Fruit fly (Drosophila melanogaster): ENCODE results near the gene CG10553.

Gene CG10553

dm6 chr3R:25281165-25281564 lies 36.7 kb downstream of the CG10553 start, which contains the start of gene CG11892 (continued):
- TF ChIP-seq Sox102F (GFP tag; optimal IDR thresholded peaks at IDR 0.05): peak; percentile 37
- TF ChIP-seq lbe (GFP tag; optimal IDR thresholded peaks at IDR 0.05): no peak
- no peak for TF ChIP-seq shn (GFP tag; optimal IDR thresholded peaks at IDR 0.05)
- TF ChIP-seq CG10979 (tag; optimal IDR thresholded peaks at IDR 0.05): no peak
- no peak for TF ChIP-seq CG6654 (GFP tag; optimal IDR thresholded peaks at IDR 0.05)
- TF ChIP-seq yki (optimal IDR thresholded peaks at IDR 0.05): no peak
- no peak for TF ChIP-seq btn (GFP tag; optimal IDR thresholded peaks at IDR 0.05)
- TF ChIP-seq Sox100B (GFP tag; optimal IDR thresholded peaks at IDR 0.05): peak; percentile 17
- no peak for TF ChIP-seq CG14965 (GFP tag; optimal IDR thresholded peaks at IDR 0.05; ENCODE audit: borderline replicate concordance)
- TF ChIP-seq CG6683 (GFP tag; optimal IDR thresholded peaks at IDR 0.05): no peak
- peak; percentile 52 for TF ChIP-seq CG9817 (tag; optimal IDR thresholded peaks at IDR 0.05)
- TF ChIP-seq CG1602 (GFP tag; optimal IDR thresholded peaks at IDR 0.05): no peak
- TF ChIP-seq Poxn (GFP tag; IDR thresholded peaks at IDR 0.05): no peak
- no peak for TF ChIP-seq Doc3 (GFP tag; IDR thresholded peaks at IDR 0.05; ENCODE audit: partially characterized antibody)
- no peak for TF ChIP-seq Fer2 (tag; optimal IDR thresholded peaks at IDR 0.05)
- no peak for TF ChIP-seq CG11398 (GFP tag; optimal IDR thresholded peaks at IDR 0.05)
- TF ChIP-seq bowl (GFP tag; IDR thresholded peaks at IDR 0.05): no peak
- no peak for TF ChIP-seq CG7786 (GFP tag; optimal IDR thresholded peaks at IDR 0.05)
- no peak for TF ChIP-seq CG8944 (GFP tag; optimal IDR thresholded peaks at IDR 0.05)
- no peak for TF ChIP-seq zf30C (GFP tag; optimal IDR thresholded peaks at IDR 0.05)
- TF ChIP-seq MBD-R2 (GFP tag; IDR thresholded peaks at IDR 0.05): no peak
- TF ChIP-seq ash1 (GFP tag; optimal IDR thresholded peaks at IDR 0.05): peak; percentile 45
- TF ChIP-seq CG13894 (tag; optimal IDR thresholded peaks at IDR 0.05): peak; percentile 68
- TF ChIP-seq gfzf (GFP tag; optimal IDR thresholded peaks at IDR 0.05): no peak
- no peak for TF ChIP-seq CG3065 (GFP tag; optimal IDR thresholded peaks at IDR 0.05)
- no peak for TF ChIP-seq fu2 (GFP tag; optimal IDR thresholded peaks at IDR 0.05)
- peak; percentile 60 for TF ChIP-seq CG17359 (tag; optimal IDR thresholded peaks at IDR 0.05)
- no peak for TF ChIP-seq CG1832 (GFP tag; optimal IDR thresholded peaks at IDR 0.05)
- TF ChIP-seq odd (GFP tag; optimal IDR thresholded peaks at IDR 0.05): peak; percentile 66
- TF ChIP-seq Bteb2 (GFP tag; optimal IDR thresholded peaks at IDR 0.05): no peak
- no peak for TF ChIP-seq sens (GFP tag)
- peak; percentile 81 for TF ChIP-seq CG12071 (GFP tag; optimal IDR thresholded peaks at IDR 0.05)
- TF ChIP-seq CG13775 (GFP tag; optimal IDR thresholded peaks at IDR 0.05): no peak
- no peak for TF ChIP-seq pho (GFP tag; optimal IDR thresholded peaks at IDR 0.05)
- TF ChIP-seq H2.0 (GFP tag; IDR thresholded peaks at IDR 0.05): no peak
- no peak for TF ChIP-seq Ada2b (GFP tag; IDR thresholded peaks at IDR 0.05)
- TF ChIP-seq Hr78 (GFP tag; optimal IDR thresholded peaks at IDR 0.05): no peak
- TF ChIP-seq grau (tag; optimal IDR thresholded peaks at IDR 0.05): no peak
- no peak for TF ChIP-seq slou (GFP tag; optimal IDR thresholded peaks at IDR 0.05)
- TF ChIP-seq dan (GFP tag; IDR thresholded peaks at IDR 0.05): no peak
- TF ChIP-seq tna (GFP tag; IDR thresholded peaks at IDR 0.05; ENCODE audit: partially characterized antibody): no peak
- TF ChIP-seq zen2 (GFP tag; IDR thresholded peaks at IDR 0.05; ENCODE audit: partially characterized antibody): no peak
- no peak for TF ChIP-seq luna (GFP tag; optimal IDR thresholded peaks at IDR 0.05)
- TF ChIP-seq Bgb (GFP tag; IDR thresholded peaks at IDR 0.05; ENCODE audit: partially characterized antibody): no peak
- no peak for TF ChIP-seq CG11093 (GFP tag; IDR thresholded peaks at IDR 0.05)
- no peak for TF ChIP-seq pan (optimal IDR thresholded peaks at IDR 0.05)
- TF ChIP-seq pan (GFP tag; optimal IDR thresholded peaks at IDR 0.05 in 1 of 2, IDR thresholded peaks at IDR 0.05 in 1 of 2): no peak
- peak; percentile 18 for TF ChIP-seq CG12299 (tag; optimal IDR thresholded peaks at IDR 0.05)
- TF ChIP-seq da (GFP tag; optimal IDR thresholded peaks at IDR 0.05): no peak
- TF ChIP-seq croc (GFP tag; conservative IDR thresholded peaks at IDR 0.05): no peak
- 0 out of 2 replicates have a peak, but pooled peaks have one; percentile 15 for TF ChIP-seq Rfx (GFP tag; IDR thresholded peaks at IDR 0.05)
- no peak for TF ChIP-seq Bdp1 (GFP tag; optimal IDR thresholded peaks at IDR 0.05)

All from whole organism, embryonic.